Fruit fly (Drosophila melanogaster) whole organism, pupa: Measurements from ENCODE around the gene CG15820.

Source experiments
- CG10348 ChIP-seq: fragments of 200-800 bp; sonication (Bioruptor generic); IDR thresholded peaks from 2 replicates; pipeline ENCODE4 v1.3.6; 2022; ENCODE audit warnings: missing biosample characterization, missing genetic modification characterization
- CG9948 ChIP-seq: fragments of 200-800 bp; sonication (Bioruptor generic); optimal IDR thresholded peaks from 2 replicates; lab custom pipeline; 2018; ENCODE audit warnings: missing biosample characterization, mild to moderate bottlenecking, missing genetic modification characterization, moderate library complexity
- EcR ChIP-seq: fragments of 200-800 bp; sonication (Bioruptor generic); optimal IDR thresholded peaks from 3 replicates; lab custom pipeline; 2019; ENCODE audit warnings: missing biosample characterization, missing genetic modification characterization, mild to moderate bottlenecking, moderate library complexity, missing genetic modification reagents
- Pif1A ChIP-seq: fragments of 200-800 bp; sonication (Bioruptor generic); optimal IDR thresholded peaks from 3 replicates; lab custom pipeline; 2016; ENCODE audit warnings: missing biosample characterization, missing genetic modification characterization

DNA sequence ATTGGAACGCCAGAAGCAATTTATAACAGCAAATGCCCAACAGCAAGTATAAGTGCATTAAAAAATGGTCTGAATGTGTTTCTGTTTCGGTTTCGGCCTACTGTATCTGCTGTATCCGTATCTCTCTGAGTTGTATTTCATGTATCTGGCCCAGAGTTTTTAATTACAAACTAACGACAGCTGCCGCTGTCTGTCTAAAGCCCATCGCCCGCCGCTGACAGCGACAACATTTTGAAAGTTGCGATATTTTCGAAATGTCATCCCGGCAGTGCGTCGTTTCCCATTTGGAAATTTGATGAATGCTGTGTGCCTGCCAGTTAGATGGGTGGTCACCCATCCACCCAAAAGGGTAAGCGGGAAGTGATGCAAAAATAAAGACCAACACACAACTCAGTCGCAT lies 37.7 kb downstream of the CG15820 start:
- TF ChIP-seq CG10348 (no peak), CG9948 (tag; lab: Kevin White, UChicago) (no peak), EcR (GFP tag; lab: Kevin White, UChicago) (no peak), Pif1A (no peak)
